Fruit fly (Drosophila melanogaster): ENCODE measurements around the gene CG33223.

DNA sequence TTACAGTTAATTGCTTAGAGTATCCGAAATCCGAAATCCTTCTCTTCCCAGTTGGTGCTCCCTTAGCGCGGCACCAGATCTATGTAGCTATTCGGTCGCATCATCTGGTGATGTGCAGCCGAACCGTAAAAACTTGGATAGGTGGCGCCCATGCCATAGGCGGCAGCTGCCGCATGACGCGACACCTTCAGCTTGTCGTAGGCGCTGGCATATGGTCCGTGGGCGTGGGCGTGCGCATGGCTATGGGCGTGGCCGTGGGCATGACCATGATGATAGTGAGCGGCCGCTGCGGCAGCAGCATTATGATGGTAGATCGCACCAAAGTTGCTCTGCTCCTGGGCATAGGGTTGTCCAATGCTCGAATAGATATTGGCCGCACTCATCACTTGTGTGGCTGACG lies 35.5 kb downstream of the CG33223 start:
- TF ChIP-seq lz (GFP tag; optimal IDR thresholded peaks at IDR 0.05) (no peak), pdm3 (GFP tag; optimal IDR thresholded peaks at IDR 0.05) (no peak), CG6808 (GFP tag; optimal IDR thresholded peaks at IDR 0.05) (no peak), dsx (GFP tag; optimal IDR thresholded peaks at IDR 0.05; ENCODE audit: poor library complexity, severe bottlenecking) (no peak), Blimp-1 (GFP tag; optimal IDR thresholded peaks at IDR 0.05) (no peak), Lpt (GFP tag; optimal IDR thresholded peaks at IDR 0.05) (no peak), CG10631 (GFP tag; optimal IDR thresholded peaks at IDR 0.05) (no peak), CG32006 (GFP tag; optimal IDR thresholded peaks at IDR 0.05) (no peak), Sox102F (GFP tag; optimal IDR thresholded peaks at IDR 0.05) (no peak), Hr38 (GFP tag; optimal IDR thresholded peaks at IDR 0.05) (no peak)
